Fruit fly (Drosophila melanogaster) Kc167 (cell line): ENCODE results near the gene CG18273.

Experiments used
- Myc ChIP-seq: fragments of >200 bp; optimal IDR thresholded peaks from 2 replicates; lab custom pipeline; 2017; ENCODE audit warnings: missing external identifiers
- Sin3A ChIP-seq: fragments of >200 bp; optimal IDR thresholded peaks from 2 replicates; lab custom pipeline; 2018; ENCODE audit warnings: missing external identifiers

DNA sequence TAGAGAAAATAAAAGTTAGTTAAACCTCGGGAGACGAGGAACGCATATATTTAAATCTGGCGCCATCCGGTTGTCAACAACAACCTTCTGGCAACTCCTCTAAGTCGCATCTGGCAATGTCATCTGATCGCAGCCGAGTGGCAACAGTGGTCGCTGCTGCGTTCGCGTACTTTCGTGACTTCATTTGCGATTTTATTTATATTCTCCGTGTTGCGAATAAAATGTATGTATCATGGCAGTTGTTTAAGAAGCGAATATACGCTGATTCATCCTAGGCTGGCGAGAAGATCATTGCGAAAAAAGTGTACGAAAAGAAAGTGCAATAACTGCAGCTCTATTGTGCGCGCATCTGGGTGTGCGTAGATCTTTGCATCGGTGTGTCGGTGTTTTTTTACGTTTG lies 8.9 kb upstream of the CG18273 start, which contains the start of gene svr:
- TF ChIP-seq Myc (no peak), Sin3A (lab: Kevin White, UChicago) (no peak)
